Worm (Caenorhabditis elegans): ENCODE data around the gene F16B3.3.

DNA sequence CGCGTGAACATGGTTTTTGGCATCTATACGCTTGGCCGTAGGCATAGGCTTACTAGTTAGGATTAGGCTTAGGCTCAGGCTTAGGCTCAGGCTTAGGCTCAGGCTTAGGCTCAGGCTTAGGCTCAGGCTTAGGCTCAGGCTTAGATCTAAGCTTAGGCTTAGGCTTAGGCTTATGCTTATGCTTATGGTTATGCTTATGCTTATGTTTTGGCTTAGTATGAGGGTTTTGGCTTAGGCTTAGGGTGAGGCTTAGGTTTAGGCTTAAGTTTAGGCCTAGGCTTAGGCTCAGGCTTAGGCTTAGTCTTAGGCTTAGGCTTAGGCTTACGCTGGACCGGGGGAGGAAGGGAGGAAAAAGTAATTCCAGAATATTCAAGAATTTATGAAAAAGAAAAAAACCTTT is 11.9 kb downstream of the F16B3.3 start:
- no peak for TF ChIP-seq K02D7.2 (tag; optimal IDR thresholded peaks at IDR 0.05)
- TF ChIP-seq ceh-48 (tag; optimal IDR thresholded peaks at IDR 0.05), result no peak
- TF ChIP-seq mec-3 (tag; optimal IDR thresholded peaks at IDR 0.05; ENCODE audit: borderline replicate concordance), result no peak
- no peak for TF ChIP-seq pag-3 (tag; optimal IDR thresholded peaks at IDR 0.05; ENCODE audit: borderline replicate concordance)
- TF ChIP-seq elt-2 (tag; optimal IDR thresholded peaks at IDR 0.05), result no peak
- no peak for TF ChIP-seq pqm-1 (tag; optimal IDR thresholded peaks at IDR 0.05)
- TF ChIP-seq tbx-2 (tag; optimal IDR thresholded peaks at IDR 0.05), result no peak
- TF ChIP-seq hlh-30 (tag; optimal IDR thresholded peaks at IDR 0.05; ENCODE audit: insufficient read depth), result no peak
- no peak for TF ChIP-seq nfya-1 (tag; optimal IDR thresholded peaks at IDR 0.05)
- TF ChIP-seq ceh-22 (tag; optimal IDR thresholded peaks at IDR 0.05), result no peak
- TF ChIP-seq che-1 (tag; optimal IDR thresholded peaks at IDR 0.05), result no peak
- TF ChIP-seq nhr-11 (tag; optimal IDR thresholded peaks at IDR 0.05), result no peak
- TF ChIP-seq ttx-3 (tag; optimal IDR thresholded peaks at IDR 0.05), result no peak
- TF ChIP-seq odd-2 (tag; optimal IDR thresholded peaks at IDR 0.05), result no peak

Measured in whole organism, late embryonic.